Fruit fly (Drosophila melanogaster): ENCODE results near the gene mRpL36.

The mRpL36 gene

dm6 chr3L:8128396-8129050 lies 3.6 kb upstream of the mRpL36 start:
- TF ChIP-seq knrl (GFP tag; IDR thresholded peaks at IDR 0.05; ENCODE audit: partially characterized antibody): no peak
- no peak for TF ChIP-seq lilli (GFP tag; optimal IDR thresholded peaks at IDR 0.05)
- TF ChIP-seq chif (GFP tag; optimal IDR thresholded peaks at IDR 0.05): no peak
- no peak for TF ChIP-seq tap (tag; optimal IDR thresholded peaks at IDR 0.05)
- TF ChIP-seq chinmo (GFP tag; IDR thresholded peaks at IDR 0.05; ENCODE audit: partially characterized antibody): 0 out of 4 replicates have a peak, but pooled peaks have one; percentile 50
- TF ChIP-seq CG2129 (GFP tag; IDR thresholded peaks at IDR 0.05; ENCODE audit: partially characterized antibody): no peak
- peak; percentile 22; the same call in 1 of the 2 replicates for TF ChIP-seq CG32767 (GFP tag; IDR thresholded peaks at IDR 0.05)
- TF ChIP-seq seq (GFP tag; IDR thresholded peaks at IDR 0.05): 0 out of 2 replicates have a peak, but pooled peaks have one; percentile 6
- no peak for TF ChIP-seq pan (optimal IDR thresholded peaks at IDR 0.05)
- peak in 1 of 2 experiments; percentile 20 for TF ChIP-seq pan (GFP tag; optimal IDR thresholded peaks at IDR 0.05 in 1 of 2, IDR thresholded peaks at IDR 0.05 in 1 of 2)
- TF ChIP-seq B-H2 (GFP tag; optimal IDR thresholded peaks at IDR 0.05): peak; percentile 5
- no peak for TF ChIP-seq stwl (tag; optimal IDR thresholded peaks at IDR 0.05)
- TF ChIP-seq pum (GFP tag; optimal IDR thresholded peaks at IDR 0.05): no peak
- no peak for TF ChIP-seq bab2 (GFP tag; optimal IDR thresholded peaks at IDR 0.05)
- 0 out of 3 replicates have a peak, but pooled peaks have one; percentile 16 for TF ChIP-seq zfh1 (GFP tag; IDR thresholded peaks at IDR 0.05)
- TF ChIP-seq CG3407 (GFP tag; optimal IDR thresholded peaks at IDR 0.05): no peak
- TF ChIP-seq Oli (tag; optimal IDR thresholded peaks at IDR 0.05): no peak
- TF ChIP-seq nom (GFP tag; optimal IDR thresholded peaks at IDR 0.05): peak; percentile 14
- TF ChIP-seq exex (tag; optimal IDR thresholded peaks at IDR 0.05): peak; percentile 15
- TF ChIP-seq sens-2 (GFP tag; IDR thresholded peaks at IDR 0.05): no peak
- TF ChIP-seq kah (GFP tag; optimal IDR thresholded peaks at IDR 0.05): peak; percentile 81
- TF ChIP-seq CG15514 (GFP tag; optimal IDR thresholded peaks at IDR 0.05): no peak
- peak; percentile 44 to 54 for TF ChIP-seq Trl (optimal IDR thresholded peaks at IDR 0.05)
- no peak for TF ChIP-seq Trl (GFP tag; optimal IDR thresholded peaks at IDR 0.05)
- no peak for TF ChIP-seq Doc2 (GFP tag; IDR thresholded peaks at IDR 0.05)
- 0 out of 2 replicates have a peak, but pooled peaks have one; percentile 27 for TF ChIP-seq CG32532 (GFP tag; IDR thresholded peaks at IDR 0.05)
- TF ChIP-seq CG12769 (tag; optimal IDR thresholded peaks at IDR 0.05): peak; percentile 38
- peak; percentile 69 for TF ChIP-seq Elba2 (GFP tag; optimal IDR thresholded peaks at IDR 0.05)

- peak; percentile 64 for TF ChIP-seq CG6854 (GFP tag; optimal IDR thresholded peaks at IDR 0.05)
- no peak for TF ChIP-seq hth (optimal IDR thresholded peaks at IDR 0.05)
- peak; percentile 45 for TF ChIP-seq CG8089 (GFP tag; optimal IDR thresholded peaks at IDR 0.05)
- peak; percentile 91 for TF ChIP-seq Oli (tag; optimal IDR thresholded peaks at IDR 0.05)
- TF ChIP-seq CG12391 (tag; optimal IDR thresholded peaks at IDR 0.05): peak; percentile 96
- TF ChIP-seq CG31224 (GFP tag; IDR thresholded peaks at IDR 0.05): peak; percentile 86
- no peak for TF ChIP-seq CG2129 (GFP tag; IDR thresholded peaks at IDR 0.05; ENCODE audit: partially characterized antibody)
- TF ChIP-seq CG14441 (GFP tag; IDR thresholded peaks at IDR 0.05): peak; percentile 91
- peak; percentile 88 for TF ChIP-seq CG6813 (GFP tag; optimal IDR thresholded peaks at IDR 0.05)
- peak; percentile 88 for TF ChIP-seq CG11695 (GFP tag; IDR thresholded peaks at IDR 0.05)
- TF ChIP-seq CG33213 (GFP tag; optimal IDR thresholded peaks at IDR 0.05): peak; percentile 68
- TF ChIP-seq tll (GFP tag; optimal IDR thresholded peaks at IDR 0.05): peak in 1 of 2 experiments; percentile 92
- peak; percentile 91 for TF ChIP-seq CG11456 (GFP tag; IDR thresholded peaks at IDR 0.05)
- TF ChIP-seq schlank (tag; optimal IDR thresholded peaks at IDR 0.05): peak; percentile 80
- no peak for TF ChIP-seq Dfd (GFP tag; optimal IDR thresholded peaks at IDR 0.05)
- peak; percentile 45 for TF ChIP-seq CG15073 (GFP tag; optimal IDR thresholded peaks at IDR 0.05)
- TF ChIP-seq phol (tag; optimal IDR thresholded peaks at IDR 0.05): peak; percentile 94
- peak; percentile 97 for TF ChIP-seq CG9817 (tag; optimal IDR thresholded peaks at IDR 0.05)
- TF ChIP-seq Abd-B (GFP tag; optimal IDR thresholded peaks at IDR 0.05): peak; percentile 92
- TF ChIP-seq Side (GFP tag; optimal IDR thresholded peaks at IDR 0.05): peak; percentile 69
- TF ChIP-seq kni (GFP tag; optimal IDR thresholded peaks at IDR 0.05): peak; percentile 76
- peak; percentile 38 for TF ChIP-seq CG4282 (GFP tag; optimal IDR thresholded peaks at IDR 0.05)
- peak; percentile 58 for TF ChIP-seq CG9876 (GFP tag; optimal IDR thresholded peaks at IDR 0.05)
- peak; percentile 85 for TF ChIP-seq Asciz (GFP tag; optimal IDR thresholded peaks at IDR 0.05)
Measured at dm6 chr3L:8127712-8128210, 2.8 kb upstream of the mRpL36 start, which contains the start of the genes Cds and Uba2. Gene Cds, plus strand, starts transcription at chr3L:8127762. Gene Uba2, minus strand, starts transcription at chr3L:8127818.

All from whole organism, embryonic.